Worm (Caenorhabditis elegans) whole organism, L4 larva: ENCODE measurements around the gene R13A5.11.

Source experiments
- ZK337.2 ChIP-seq: fragments of 200-800 bp; sonication (Bioruptor generic); IDR thresholded peaks from 2 replicates; pipeline ENCODE4 v1.3.6; 2022; ENCODE audit warnings: missing genetic modification reagents, missing genetic modification characterization, missing compliant biosample characterization
- ceh-32 ChIP-seq: sonication (generic microtip); optimal IDR thresholded peaks from 2 replicates; lab custom pipeline; 2016; ENCODE audit warnings: mild to moderate bottlenecking, missing genetic modification characterization, missing compliant biosample characterization; ENCODE audit not compliant: poor library complexity
- ceh-62 ChIP-seq: sonication (generic microtip); optimal IDR thresholded peaks from 2 replicates; lab custom pipeline; 2017; ENCODE audit warnings: missing biosample characterization, missing genetic modification characterization
- cey-2 ChIP-seq: sonication (generic microtip); optimal IDR thresholded peaks from 3 replicates; lab custom pipeline; 2017; ENCODE audit warnings: missing genetic modification characterization, mild to moderate bottlenecking, missing compliant biosample characterization, antibody characterized with exemption, borderline replicate concordance; ENCODE audit not compliant: insufficient read depth
- fkh-10 ChIP-seq: fragments of 150-350 bp; optimal IDR thresholded peaks from 2 replicates; lab custom pipeline; 2014; ENCODE audit warnings: missing biosample characterization, missing genetic modification reagents, missing genetic modification characterization
- lin-13 ChIP-seq: fragments of 150-350 bp; optimal IDR thresholded peaks from 2 replicates; lab custom pipeline; 2014; ENCODE audit warnings: missing biosample characterization, missing genetic modification reagents, missing genetic modification characterization
- lsy-2 ChIP-seq, 2 experiments: fragments of 150-350 bp in 1 of 2; sonication (generic microtip) in 1 of 2; optimal IDR thresholded peaks; 2 replicates each; lab custom pipeline; 2014 to 2017; ENCODE audit warnings: missing biosample characterization in 2 of 2, missing genetic modification characterization in 2 of 2
- mdl-1 ChIP-seq, 2 experiments: fragments of 150-350 bp in 1 of 2; sonication (generic microtip) in 1 of 2; optimal IDR thresholded peaks; 2 replicates each; lab custom pipeline; 2014 to 2017; ENCODE audit warnings: missing biosample characterization in 2 of 2, missing genetic modification characterization in 2 of 2
- nhr-77 ChIP-seq: fragments of 150-350 bp; optimal IDR thresholded peaks from 2 replicates; lab custom pipeline; 2014; ENCODE audit warnings: missing biosample characterization, missing genetic modification characterization
- unc-62 ChIP-seq, 3 experiments: fragments of 150-350 bp in 1 of 3; sonication (generic microtip); optimal IDR thresholded peaks in 2 of 3; peaks in 1 of 3; 1 replicate in 1 of 3; 2 replicates in 2 of 3; lab custom pipeline; 2014 to 2017; ENCODE audit warnings: missing biosample characterization in 3 of 3, missing genetic modification characterization in 3 of 3, missing genetic modification reagents in 3 of 3, missing genotype in 1 of 3

ce11 chrIII:7579324-7579723 lies 13.8 kb downstream of the R13A5.11 start, which contains the start of gene mfsd-6:
- TF ChIP-seq cey-2 (tag; lab: Kevin White, UChicago): no peak
- no peak for TF ChIP-seq ZK337.2 (GFP tag; lab: Robert Waterston, UW)
- no peak for TF ChIP-seq lin-13
- peak in 1 of 2 experiments; percentile 3 for TF ChIP-seq mdl-1 (tag; optimal IDR thresholded peaks at IDR 0.05; lab: Kevin White, UChicago)
- no peak for TF ChIP-seq ceh-62 (tag; lab: Kevin White, UChicago)
- TF ChIP-seq lsy-2 (tag; optimal IDR thresholded peaks at IDR 0.05; lab: Kevin White, UChicago): peak in 1 of 2 experiments; percentile 23
- no peak for TF ChIP-seq fkh-10
- no peak for TF ChIP-seq unc-62 (GFP tag; optimal IDR thresholded peaks at IDR 0.05 in 1 of 2; lab: Kevin White, UChicago)
- TF ChIP-seq unc-62 (tag; optimal IDR thresholded peaks at IDR 0.05; lab: Kevin White, UChicago): no peak
- no peak for TF ChIP-seq nhr-77 (tag; lab: Kevin White, UChicago)
- TF ChIP-seq ceh-32 (tag; lab: Kevin White, UChicago): no peak
